Fruit fly (Drosophila melanogaster) whole organism, adult: ENCODE results near the gene Gs1.

Source experiments
- CG11617 ChIP-seq: fragments of 200-800 bp; sonication (Bioruptor generic); optimal IDR thresholded peaks from 2 replicates; lab custom pipeline; 2017; ENCODE audit warnings: mild to moderate bottlenecking, missing biosample characterization, missing genetic modification reagents, missing genetic modification characterization
- CG12768 ChIP-seq: fragments of 200-800 bp; sonication (Bioruptor generic); optimal IDR thresholded peaks from 2 replicates; lab custom pipeline; 2017; ENCODE audit warnings: missing biosample characterization, missing genetic modification characterization, mild to moderate bottlenecking, moderate library complexity, missing genetic modification reagents
- CG14711 ChIP-seq: fragments of 200-800 bp; sonication (Bioruptor generic); optimal IDR thresholded peaks from 2 replicates; lab custom pipeline; 2018; ENCODE audit warnings: missing biosample characterization, mild to moderate bottlenecking, missing genetic modification characterization, moderate library complexity
- CG1620 ChIP-seq: fragments of 200-800 bp; sonication (Bioruptor generic); optimal IDR thresholded peaks from 2 replicates; lab custom pipeline; 2016; ENCODE audit warnings: missing biosample characterization, missing genetic modification characterization
- CG33017 ChIP-seq: fragments of 200-800 bp; sonication (Bioruptor generic); optimal IDR thresholded peaks from 2 replicates; lab custom pipeline; 2018; ENCODE audit warnings: missing biosample characterization, mild to moderate bottlenecking, missing genetic modification characterization, moderate library complexity
- CG5204 ChIP-seq: fragments of 200-800 bp; sonication (Bioruptor generic); optimal IDR thresholded peaks from 2 replicates; lab custom pipeline; 2016; ENCODE audit warnings: missing biosample characterization, missing genetic modification characterization
- CG7045 ChIP-seq: fragments of 200-800 bp; sonication (Bioruptor generic); optimal IDR thresholded peaks from 2 replicates; lab custom pipeline; 2017; ENCODE audit warnings: missing biosample characterization, mild to moderate bottlenecking, missing genetic modification characterization
- CG7101 ChIP-seq: fragments of 200-800 bp; sonication (Bioruptor generic); optimal IDR thresholded peaks from 2 replicates; lab custom pipeline; 2018; ENCODE audit warnings: missing biosample characterization, mild to moderate bottlenecking, missing genetic modification characterization, moderate library complexity
- Clk ChIP-seq: fragments of 200-800 bp; sonication (Bioruptor generic); optimal IDR thresholded peaks from 2 replicates; lab custom pipeline; 2017; ENCODE audit warnings: missing biosample characterization, missing genetic modification characterization
- Crg-1 ChIP-seq: fragments of 200-800 bp; sonication (Bioruptor generic); optimal IDR thresholded peaks from 2 replicates; lab custom pipeline; 2016; ENCODE audit warnings: missing biosample characterization, missing genetic modification characterization
- Hr96 ChIP-seq: fragments of 200-800 bp; sonication (Bioruptor generic); optimal IDR thresholded peaks from 2 replicates; lab custom pipeline; 2016; ENCODE audit warnings: missing biosample characterization, missing genetic modification characterization
- Mnt ChIP-seq: fragments of 200-800 bp; sonication (Bioruptor generic); optimal IDR thresholded peaks from 2 replicates; lab custom pipeline; 2016; ENCODE audit warnings: missing biosample characterization, mild to moderate bottlenecking, missing genetic modification characterization
- bab1 ChIP-seq: fragments of 200-800 bp; sonication (Bioruptor generic); optimal IDR thresholded peaks from 3 replicates; lab custom pipeline; 2019; ENCODE audit warnings: missing biosample characterization, mild to moderate bottlenecking, missing genetic modification characterization, moderate library complexity
- cic ChIP-seq: fragments of 200-800 bp; sonication (Bioruptor generic); optimal IDR thresholded peaks from 2 replicates; lab custom pipeline; 2017; ENCODE audit warnings: missing biosample characterization, mild to moderate bottlenecking, missing genetic modification characterization, moderate library complexity
- cnc ChIP-seq, 2 experiments: fragments of >200 bp; optimal IDR thresholded peaks; 2 replicates each; lab custom pipeline; 2017
- kay ChIP-seq: fragments of 200-800 bp; sonication (Bioruptor generic); peaks from one replicate; lab custom pipeline; 2016; ENCODE audit warnings: missing biosample characterization, missing genetic modification characterization, borderline replicate concordance
- ovo ChIP-seq: fragments of 200-800 bp; sonication (Bioruptor generic); optimal IDR thresholded peaks from 2 replicates; lab custom pipeline; 2016; ENCODE audit warnings: missing biosample characterization, missing genetic modification characterization
- pad ChIP-seq: fragments of 200-800 bp; sonication (Bioruptor generic); optimal IDR thresholded peaks from 3 replicates; lab custom pipeline; 2017; ENCODE audit warnings: missing biosample characterization, missing genetic modification characterization, mild to moderate bottlenecking, moderate library complexity, missing genetic modification reagents
- tj ChIP-seq: fragments of 200-800 bp; sonication (Bioruptor generic); optimal IDR thresholded peaks from 3 replicates; lab custom pipeline; 2017; ENCODE audit warnings: missing biosample characterization, mild to moderate bottlenecking, missing genetic modification characterization, moderate library complexity
- toe ChIP-seq: fragments of 200-800 bp; sonication (Bioruptor generic); optimal IDR thresholded peaks from 2 replicates; lab custom pipeline; 2016; ENCODE audit warnings: missing biosample characterization, missing genetic modification characterization

The Gs1 gene

DNA sequence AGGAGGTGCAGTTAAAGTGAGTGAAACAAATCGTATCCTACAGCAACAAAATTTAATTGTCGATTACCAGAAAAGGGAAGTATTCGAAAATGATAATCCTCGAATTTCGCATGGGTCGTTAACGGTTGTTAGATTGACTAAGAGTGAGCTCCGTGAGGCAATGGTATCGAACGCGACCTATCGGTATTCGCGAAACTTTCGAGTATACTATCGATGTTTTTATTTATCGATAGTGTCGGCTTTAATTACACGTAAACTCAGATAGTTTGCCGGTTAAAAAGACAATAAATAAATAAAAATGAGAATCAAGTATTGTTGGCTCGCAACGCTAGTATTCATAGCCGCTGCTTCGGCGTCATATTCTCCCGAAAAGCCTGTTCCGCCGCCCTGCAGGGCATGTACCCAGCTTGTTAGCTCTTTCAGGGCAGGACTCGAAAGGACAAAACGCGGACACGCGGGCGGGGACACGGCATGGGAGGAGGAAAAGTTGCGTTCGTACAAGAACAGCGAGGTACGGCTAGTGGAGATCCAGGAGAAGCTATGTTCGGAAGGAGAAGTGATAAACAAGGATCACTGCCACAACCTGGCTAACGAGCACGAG lies 29.6 kb upstream of the Gs1 start, which contains the start of gene Creld:
TSS of gene Creld (plus strand) at position 220 of the 601 bp plus-strand sequence.
- no peak for TF ChIP-seq CG14711
- TF ChIP-seq CG12768 (GFP tag; lab: Kevin White, UChicago): no peak
- TF ChIP-seq CG5204 (GFP tag; lab: Kevin White, UChicago): no peak
- TF ChIP-seq kay (GFP tag; lab: Kevin White, UChicago): no peak
- TF ChIP-seq CG7045 (GFP tag; lab: Kevin White, UChicago): no peak
- no peak for TF ChIP-seq CG33017 (tag; lab: Kevin White, UChicago)
- peak; percentile 18 for TF ChIP-seq pad (GFP tag; lab: Kevin White, UChicago)
- peak; percentile 7 for TF ChIP-seq Mnt (GFP tag; lab: Kevin White, UChicago)
- no peak for TF ChIP-seq CG1620 (GFP tag; lab: Kevin White, UChicago)
- no peak for TF ChIP-seq Clk (GFP tag; lab: Kevin White, UChicago)
- no peak for TF ChIP-seq ovo (GFP tag; lab: Kevin White, UChicago)
- no peak for TF ChIP-seq Crg-1 (GFP tag; lab: Kevin White, UChicago)
- no peak for TF ChIP-seq CG7101 (tag; lab: Kevin White, UChicago)
- TF ChIP-seq tj (GFP tag; lab: Kevin White, UChicago): no peak
- peak; percentile 23 for TF ChIP-seq CG11617 (GFP tag; lab: Kevin White, UChicago)
- TF ChIP-seq Hr96 (GFP tag; lab: Kevin White, UChicago): no peak
- peak; percentile 10 for TF ChIP-seq cic
- no peak for TF ChIP-seq cnc (optimal IDR thresholded peaks at IDR 0.05; lab: Kevin White, UChicago)
- TF ChIP-seq toe (GFP tag; lab: Kevin White, UChicago): no peak
- TF ChIP-seq bab1: peak; percentile 74

DNA sequence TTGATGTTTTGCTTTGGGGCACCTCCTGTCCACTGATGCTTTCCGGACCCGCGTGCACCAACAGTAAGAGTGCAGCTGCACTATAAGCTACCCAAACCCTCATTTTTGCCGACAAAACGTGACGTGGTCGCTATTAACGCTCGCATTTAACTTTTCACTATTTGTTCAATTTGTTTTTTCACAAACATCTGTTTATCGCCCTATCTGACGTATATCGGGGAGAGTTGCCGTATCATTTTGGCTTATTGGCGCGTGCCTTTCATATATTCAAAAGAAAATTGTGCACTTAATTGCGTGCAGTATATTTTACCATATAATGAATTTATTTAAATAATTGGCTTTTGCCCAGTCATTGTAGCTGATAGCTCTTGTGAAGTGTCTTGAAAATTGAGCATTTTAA lies 25.3 kb upstream of the Gs1 start, which contains the start of the genes Nhe1 and Sam-S:
TSS of gene Nhe1 (minus strand) at position 193 of the 400 bp plus-strand sequence.
TSS of gene Sam-S (plus strand) at position 364 of the 400 bp plus-strand sequence.
- TF ChIP-seq CG14711 (no peak), cnc (optimal IDR thresholded peaks at IDR 0.05; lab: Kevin White, UChicago) (no peak), kay (GFP tag; lab: Kevin White, UChicago) (peak; percentile 81), bab1 (peak; percentile 10), CG33017 (tag; lab: Kevin White, UChicago) (no peak)

DNA sequence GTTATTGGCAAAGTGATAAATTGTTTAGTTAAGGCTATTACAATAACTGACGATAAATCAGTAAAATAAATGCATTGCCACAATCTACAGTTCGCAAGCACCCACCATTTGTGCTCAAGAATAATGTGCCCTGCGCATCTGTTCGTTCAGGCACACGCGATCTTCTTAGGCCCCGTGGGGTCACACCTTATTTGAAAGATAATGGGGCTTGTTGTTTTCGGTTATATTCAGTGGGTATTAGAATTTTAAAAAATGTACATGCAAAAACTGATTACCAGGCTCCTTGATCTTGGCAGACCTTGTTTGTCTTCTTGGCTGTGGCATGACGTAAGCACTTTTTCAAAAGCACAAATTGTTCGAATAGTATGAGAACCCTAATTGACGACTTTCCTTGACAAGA lies 24.8 kb upstream of the Gs1 start:
- TF ChIP-seq Hr96 (GFP tag; lab: Kevin White, UChicago) (no peak), cnc (optimal IDR thresholded peaks at IDR 0.05; lab: Kevin White, UChicago) (peak in 1 of 2 experiments; percentile 54)

DNA sequence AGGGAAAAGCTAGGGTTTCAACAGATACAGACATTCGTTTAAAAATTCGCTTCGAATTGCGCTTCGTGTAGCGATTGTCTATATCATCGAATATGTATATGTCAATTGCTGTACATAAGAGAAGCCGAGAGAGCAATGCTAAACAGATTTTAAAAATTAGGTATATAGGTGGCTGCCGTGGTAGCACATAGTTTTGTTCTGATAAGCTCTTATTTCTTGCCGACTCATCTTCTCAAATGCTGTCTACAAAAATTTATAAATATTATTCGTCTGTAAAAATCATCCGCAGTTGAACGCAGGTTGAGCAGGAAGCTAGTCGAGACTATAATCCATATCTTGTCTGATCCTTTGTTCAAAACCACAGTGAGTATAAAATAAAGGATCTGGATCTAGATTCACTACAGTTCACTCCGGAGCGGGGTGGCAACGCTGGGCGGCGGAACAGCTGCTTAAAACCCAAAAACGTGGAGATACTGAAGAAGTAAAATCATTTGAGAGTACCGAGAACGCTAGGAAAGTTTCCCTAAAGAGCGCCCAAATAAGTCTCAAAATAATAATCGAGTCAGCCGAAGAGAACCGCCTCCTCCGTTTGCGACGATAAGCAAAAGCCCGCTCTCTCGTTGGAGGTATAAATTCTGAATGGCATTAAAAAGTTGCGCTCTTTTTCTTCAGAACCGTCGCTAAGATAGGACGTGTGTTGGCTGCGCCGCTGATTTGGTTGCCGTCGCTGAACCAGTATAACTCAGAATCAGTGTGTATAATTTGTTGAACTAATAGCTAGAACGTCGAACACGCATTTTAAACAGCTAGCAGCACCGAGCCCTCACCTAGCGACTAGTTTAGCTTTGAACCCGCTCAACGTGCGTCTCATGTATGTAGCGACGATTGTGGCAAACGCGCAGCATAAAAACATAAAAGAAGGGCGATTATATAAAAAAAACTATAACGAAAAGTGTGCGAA lies 24.1 kb upstream of the Gs1 start:
- TF ChIP-seq pad (GFP tag; lab: Kevin White, UChicago) (no peak), Hr96 (GFP tag; lab: Kevin White, UChicago) (no peak), Mnt (GFP tag; lab: Kevin White, UChicago) (peak; percentile 84), toe (GFP tag; lab: Kevin White, UChicago) (no peak), CG5204 (GFP tag; lab: Kevin White, UChicago) (no peak), CG33017 (tag; lab: Kevin White, UChicago) (peak; percentile 11), bab1 (no peak), tj (GFP tag; lab: Kevin White, UChicago) (peak; percentile 40), Clk (GFP tag; lab: Kevin White, UChicago) (no peak), cic (peak; percentile 17), CG14711 (no peak), CG11617 (GFP tag; lab: Kevin White, UChicago) (no peak), cnc (optimal IDR thresholded peaks at IDR 0.05; lab: Kevin White, UChicago) (peak; percentile 74 to 84), CG1620 (GFP tag; lab: Kevin White, UChicago) (no peak), CG12768 (GFP tag; lab: Kevin White, UChicago) (peak; percentile 33), CG7101 (tag; lab: Kevin White, UChicago) (no peak), kay (GFP tag; lab: Kevin White, UChicago) (no peak), Crg-1 (GFP tag; lab: Kevin White, UChicago) (peak; percentile 7)

DNA sequence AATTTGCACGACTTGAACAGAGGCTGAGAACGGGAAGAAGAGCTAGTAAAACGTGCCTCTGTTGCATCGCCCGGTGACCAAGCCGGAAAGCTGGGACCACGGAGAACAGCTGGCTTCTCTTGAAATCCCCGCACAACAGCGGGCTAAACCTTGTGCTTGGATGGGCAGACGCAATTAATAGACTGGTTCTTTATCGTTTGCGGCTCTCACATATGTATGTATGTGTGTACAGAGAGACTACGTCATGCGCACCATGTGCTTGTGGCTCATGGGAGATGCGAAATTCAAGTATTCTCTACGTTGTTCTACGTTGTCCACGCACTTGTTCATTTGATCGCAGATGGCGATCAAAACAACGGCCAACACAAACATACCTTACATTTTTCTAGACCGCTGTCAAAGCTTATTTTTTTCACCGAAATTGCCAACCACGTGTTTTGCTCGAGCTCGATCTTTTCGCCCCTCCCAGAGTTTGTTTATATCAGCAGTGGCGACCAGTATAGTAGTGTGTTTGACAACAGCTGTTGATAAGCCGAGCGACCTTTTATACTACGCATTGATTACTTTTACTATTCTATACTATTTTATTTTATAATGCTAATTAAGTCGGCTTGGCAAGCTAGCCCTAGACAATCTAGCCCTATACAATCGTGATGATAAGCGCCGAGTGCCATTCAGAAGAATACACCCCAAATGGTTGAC lies 22.6 kb upstream of the Gs1 start:
- peak; percentile 96 for TF ChIP-seq Mnt (GFP tag; lab: Kevin White, UChicago)
- TF ChIP-seq CG7101 (tag; lab: Kevin White, UChicago): no peak
- TF ChIP-seq kay (GFP tag; lab: Kevin White, UChicago): peak; percentile 95
- peak; percentile 97 for TF ChIP-seq cic
- TF ChIP-seq CG12768 (GFP tag; lab: Kevin White, UChicago): peak; percentile 39
- no peak for TF ChIP-seq CG5204 (GFP tag; lab: Kevin White, UChicago)
